Worm (Caenorhabditis elegans) whole organism, L2 larva: Measurements from ENCODE around the gene T05B11.4.

Experiments
- C34F6.9 ChIP-seq: fragments of 150-350 bp; optimal IDR thresholded peaks from 2 replicates; lab custom pipeline; 2014; ENCODE audit warnings: missing biosample characterization, missing genetic modification characterization
- F13H6.1 ChIP-seq: sonication (generic microtip); optimal IDR thresholded peaks from 2 replicates; lab custom pipeline; 2016; ENCODE audit warnings: missing genetic modification characterization, missing compliant biosample characterization
- R02D3.7 ChIP-seq: fragments of 150-350 bp; optimal IDR thresholded peaks from 2 replicates; lab custom pipeline; 2014; ENCODE audit warnings: missing biosample characterization, missing genetic modification characterization
- Y55F3AM.14 ChIP-seq: fragments of 200-800 bp; sonication (Bioruptor generic); optimal IDR thresholded peaks from 2 replicates; lab custom pipeline; 2018; ENCODE audit warnings: mild to moderate bottlenecking, missing genetic modification characterization, missing compliant biosample characterization
- ZK546.5 ChIP-seq: sonication (generic microtip); optimal IDR thresholded peaks from 2 replicates; lab custom pipeline; 2017; ENCODE audit warnings: missing biosample characterization, missing genetic modification characterization
- ama-1 ChIP-seq: fragments of 150-350 bp; optimal IDR thresholded peaks from 2 replicates; lab custom pipeline; 2018; ENCODE audit warnings: inconsistent platforms
- blmp-1 ChIP-seq: sonication (generic microtip); optimal IDR thresholded peaks from 2 replicates; lab custom pipeline; 2017; ENCODE audit warnings: missing genetic modification characterization, mild to moderate bottlenecking, missing compliant biosample characterization, antibody characterized with exemption, moderate library complexity; ENCODE audit not compliant: insufficient read depth
- ceh-82 ChIP-seq: fragments of 150-350 bp; optimal IDR thresholded peaks from 2 replicates; lab custom pipeline; 2014; ENCODE audit warnings: missing biosample characterization, missing genetic modification characterization
- egl-27 ChIP-seq: sonication (generic microtip); optimal IDR thresholded peaks from 3 replicates; lab custom pipeline; 2017; ENCODE audit warnings: missing biosample characterization, missing genetic modification reagents, missing genetic modification characterization
- elt-1 ChIP-seq: fragments of 150-350 bp; optimal IDR thresholded peaks from 2 replicates; lab custom pipeline; 2014; ENCODE audit warnings: missing biosample characterization, missing genetic modification characterization
- elt-3 ChIP-seq: sonication (generic microtip); optimal IDR thresholded peaks from 2 replicates; lab custom pipeline; 2017; ENCODE audit warnings: missing biosample characterization, missing genetic modification characterization
- fos-1 ChIP-seq: fragments of 150-350 bp; optimal IDR thresholded peaks from 2 replicates; lab custom pipeline; 2014; ENCODE audit warnings: missing biosample characterization, missing genetic modification characterization
- gmeb-1 ChIP-seq: fragments of 150-350 bp; optimal IDR thresholded peaks from 2 replicates; lab custom pipeline; 2014; ENCODE audit warnings: missing biosample characterization, missing genetic modification characterization
- lin-13 ChIP-seq: fragments of 150-350 bp; optimal IDR thresholded peaks from 2 replicates; lab custom pipeline; 2014; ENCODE audit warnings: missing biosample characterization, missing genetic modification reagents, missing genetic modification characterization
- lin-39 ChIP-seq: fragments of 150-350 bp; optimal IDR thresholded peaks from 2 replicates; lab custom pipeline; 2014; ENCODE audit warnings: missing biosample characterization, missing genetic modification reagents, missing genetic modification characterization
- lsy-2 ChIP-seq, 2 experiments: fragments of 150-350 bp in 1 of 2; sonication (generic microtip) in 1 of 2; optimal IDR thresholded peaks; 2 replicates each; lab custom pipeline; 2014 to 2017; ENCODE audit warnings: missing biosample characterization in 2 of 2, missing genetic modification characterization in 2 of 2
- mab-5 ChIP-seq: fragments of 150-350 bp; optimal IDR thresholded peaks from 2 replicates; lab custom pipeline; 2014; ENCODE audit warnings: missing biosample characterization, missing genetic modification characterization
- mbf-1 ChIP-seq: sonication (generic microtip); optimal IDR thresholded peaks from 2 replicates; lab custom pipeline; 2017; ENCODE audit warnings: missing biosample characterization, missing genetic modification characterization
- mdl-1 ChIP-seq, 2 experiments: fragments of 150-350 bp in 1 of 2; sonication (generic microtip) in 1 of 2; optimal IDR thresholded peaks; 2 replicates each; lab custom pipeline; 2017; ENCODE audit warnings: missing biosample characterization in 2 of 2, missing genetic modification characterization in 2 of 2
- nhr-11 ChIP-seq: fragments of 150-350 bp; optimal IDR thresholded peaks from 2 replicates; lab custom pipeline; 2014; ENCODE audit warnings: missing biosample characterization, missing genetic modification characterization
- nhr-12 ChIP-seq: fragments of 150-350 bp; optimal IDR thresholded peaks from 2 replicates; lab custom pipeline; 2014; ENCODE audit warnings: missing biosample characterization, missing genetic modification characterization
- nhr-129 ChIP-seq: fragments of 150-350 bp; optimal IDR thresholded peaks from 2 replicates; lab custom pipeline; 2014; ENCODE audit warnings: missing biosample characterization, missing genetic modification characterization
- nhr-21 ChIP-seq: fragments of 150-350 bp; optimal IDR thresholded peaks from 2 replicates; lab custom pipeline; 2014; ENCODE audit warnings: missing biosample characterization, missing genetic modification characterization
- nhr-237 ChIP-seq: fragments of 150-350 bp; optimal IDR thresholded peaks from 2 replicates; lab custom pipeline; 2014; ENCODE audit warnings: missing biosample characterization, missing genetic modification characterization
- nhr-25 ChIP-seq: fragments of 150-350 bp; sonication (generic microtip); optimal IDR thresholded peaks from 3 replicates; lab custom pipeline; 2014; ENCODE audit warnings: missing biosample characterization, missing genetic modification characterization
- nhr-6 ChIP-seq: fragments of 150-350 bp; optimal IDR thresholded peaks from 2 replicates; lab custom pipeline; 2014; ENCODE audit warnings: missing biosample characterization, missing genetic modification characterization
- nhr-77 ChIP-seq: fragments of 150-350 bp; optimal IDR thresholded peaks from 2 replicates; lab custom pipeline; 2014; ENCODE audit warnings: missing biosample characterization, missing genetic modification characterization
- peb-1 ChIP-seq: fragments of 150-350 bp; optimal IDR thresholded peaks from 2 replicates; lab custom pipeline; 2014; ENCODE audit warnings: missing biosample characterization, missing genetic modification characterization
- sem-4 ChIP-seq: fragments of 150-350 bp; optimal IDR thresholded peaks from 2 replicates; lab custom pipeline; 2014; ENCODE audit warnings: missing biosample characterization, missing genetic modification reagents, missing genetic modification characterization
- skn-1 ChIP-seq: sonication (generic microtip); optimal IDR thresholded peaks from 2 replicates; lab custom pipeline; 2017; ENCODE audit warnings: missing biosample characterization, missing genetic modification characterization
- sma-3 ChIP-seq: sonication (generic microtip); optimal IDR thresholded peaks from 2 replicates; lab custom pipeline; 2016; ENCODE audit warnings: missing genetic modification reagents, missing genetic modification characterization, missing compliant biosample characterization
- unc-39 ChIP-seq: fragments of 150-350 bp; optimal IDR thresholded peaks from 2 replicates; lab custom pipeline; 2014; ENCODE audit warnings: missing biosample characterization, missing genetic modification characterization
- unc-55 ChIP-seq: fragments of 150-350 bp; sonication (generic microtip); optimal IDR thresholded peaks from 3 replicates; lab custom pipeline; 2014; ENCODE audit warnings: missing biosample characterization, missing genetic modification reagents, missing genetic modification characterization
- unc-62 ChIP-seq: fragments of 150-350 bp; optimal IDR thresholded peaks from 2 replicates; lab custom pipeline; 2014; ENCODE audit warnings: missing biosample characterization, missing genetic modification reagents, missing genetic modification characterization
- ztf-1 ChIP-seq: fragments of 200-800 bp; sonication (Bioruptor generic); conservative IDR thresholded peaks from 2 replicates; pipeline ENCODE4 v1.3.6; 2022; ENCODE audit warnings: missing genetic modification characterization, missing compliant biosample characterization
- ztf-4 ChIP-seq: fragments of 150-350 bp; optimal IDR thresholded peaks from 2 replicates; lab custom pipeline; 2014; ENCODE audit warnings: missing biosample characterization, missing genetic modification characterization

Gene T05B11.4

DNA sequence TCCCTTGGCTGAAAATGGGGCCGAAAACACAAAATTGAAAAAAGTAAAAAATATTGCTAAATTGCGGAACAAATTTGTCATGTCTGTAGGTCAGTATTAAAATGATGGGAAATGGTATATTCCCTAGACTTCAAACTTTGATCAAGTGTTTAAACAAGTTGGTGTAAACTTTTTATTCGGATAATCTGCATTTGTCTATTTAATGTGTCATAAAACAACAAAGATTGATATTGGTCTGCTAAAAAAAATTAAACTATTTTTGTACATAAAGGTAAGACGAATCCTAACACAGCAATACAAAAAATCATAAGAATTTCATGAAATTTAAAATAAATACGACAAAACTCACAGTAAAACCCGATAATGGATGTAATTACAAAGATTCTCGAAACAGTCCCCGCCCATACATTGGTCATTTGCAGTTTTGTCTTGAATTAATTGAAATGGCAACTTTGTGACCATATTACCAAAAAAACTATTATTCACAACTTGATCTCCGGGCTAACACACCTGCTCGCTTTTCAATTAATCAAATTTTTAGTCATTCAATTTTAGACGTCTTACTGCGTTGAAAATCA is 30.4 kb downstream of the T05B11.4 start, which contains the start of the genes ZK105.6 and ZK105.8:
Gene ZK105.6 (minus strand): TSS at position 101 of the 578 bp plus-strand sequence.
Gene ZK105.8 (plus strand): TSS at position 528 of the 578 bp plus-strand sequence.
- TF ChIP-seq C34F6.9 (tag; lab: Kevin White, UChicago) (no peak), nhr-25 (tag; lab: Kevin White, UChicago) (no peak), ZK546.5 (tag; lab: Kevin White, UChicago) (no peak), peb-1 (tag; lab: Kevin White, UChicago) (no peak), nhr-77 (no peak), nhr-237 (tag; lab: Kevin White, UChicago) (no peak), gmeb-1 (tag; lab: Kevin White, UChicago) (no peak), mbf-1 (tag; lab: Kevin White, UChicago) (no peak), lin-39 (no peak), R02D3.7 (tag; lab: Kevin White, UChicago) (no peak), sma-3 (GFP tag; lab: Kevin White, UChicago) (no peak), F13H6.1 (no peak), nhr-21 (tag; lab: Kevin White, UChicago) (no peak), nhr-6 (tag; lab: Kevin White, UChicago) (no peak), elt-1 (tag; lab: Kevin White, UChicago) (no peak), Y55F3AM.14 (GFP tag; lab: Kevin White, UChicago) (no peak)

DNA sequence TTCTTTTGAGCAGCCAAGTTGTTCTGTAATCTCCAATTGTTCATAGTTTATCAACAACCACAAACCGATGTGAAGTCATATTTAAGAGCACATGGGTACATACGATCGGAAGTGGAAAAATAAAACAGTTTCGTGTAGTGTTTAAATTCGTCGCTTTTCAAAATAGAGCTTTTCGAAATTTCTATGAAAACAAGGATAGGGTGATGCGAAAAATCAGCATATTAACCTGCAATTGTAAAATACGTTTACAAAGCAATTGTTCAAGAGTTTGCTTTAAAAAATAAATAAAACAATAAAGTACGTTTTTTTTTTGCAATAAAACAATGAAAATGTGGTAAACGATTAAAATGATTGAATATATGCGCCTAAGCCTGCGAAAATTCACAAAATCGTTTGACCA is 32.5 kb downstream of the T05B11.4 start, which contains the start of gene ZK105.14:
Gene ZK105.14 (minus strand): TSS at position 101 of the 400 bp plus-strand sequence.
- TF ChIP-seq sem-4 (tag; lab: Kevin White, UChicago) (no peak), nhr-129 (tag; lab: Kevin White, UChicago) (no peak), lin-13 (no peak), nhr-6 (tag; lab: Kevin White, UChicago) (no peak), nhr-12 (tag; lab: Kevin White, UChicago) (no peak), unc-55 (no peak), ztf-4 (tag; lab: Kevin White, UChicago) (no peak), Y55F3AM.14 (GFP tag; lab: Kevin White, UChicago) (no peak), mdl-1 (tag; optimal IDR thresholded peaks at IDR 0.05; lab: Kevin White, UChicago) (no peak), blmp-1 (tag; lab: Kevin White, UChicago) (no peak), F13H6.1 (no peak), gmeb-1 (tag; lab: Kevin White, UChicago) (no peak), fos-1 (no peak), egl-27 (tag; lab: Kevin White, UChicago) (no peak), unc-62 (GFP tag; lab: Kevin White, UChicago) (no peak), ama-1 (lab: Kevin White, UChicago) (no peak), skn-1 (tag; lab: Kevin White, UChicago) (no peak)

- no peak for TF ChIP-seq mab-5 (tag; lab: Kevin White, UChicago)
- TF ChIP-seq unc-39 (tag; lab: Kevin White, UChicago), result no peak
- no peak for TF ChIP-seq R02D3.7 (tag; lab: Kevin White, UChicago)
- TF ChIP-seq ceh-82 (tag; lab: Kevin White, UChicago), result no peak
- TF ChIP-seq elt-3, result no peak
- no peak for TF ChIP-seq elt-1 (tag; lab: Kevin White, UChicago)
- TF ChIP-seq gmeb-1 (tag; lab: Kevin White, UChicago), result no peak
- no peak for TF ChIP-seq nhr-11 (tag; lab: Kevin White, UChicago)
- TF ChIP-seq nhr-12 (tag; lab: Kevin White, UChicago), result no peak
- no peak for TF ChIP-seq fos-1
- no peak for TF ChIP-seq mdl-1 (tag; optimal IDR thresholded peaks at IDR 0.05; lab: Kevin White, UChicago)
- TF ChIP-seq ztf-1, result no peak
- no peak for TF ChIP-seq nhr-6 (tag; lab: Kevin White, UChicago)
- TF ChIP-seq nhr-21 (tag; lab: Kevin White, UChicago), result no peak
- TF ChIP-seq Y55F3AM.14 (GFP tag; lab: Kevin White, UChicago), result no peak
- TF ChIP-seq nhr-77, result no peak
- no peak for TF ChIP-seq sma-3 (GFP tag; lab: Kevin White, UChicago)
- TF ChIP-seq nhr-25 (tag; lab: Kevin White, UChicago), result no peak
- no peak for TF ChIP-seq lin-39
- no peak for TF ChIP-seq lsy-2 (tag; optimal IDR thresholded peaks at IDR 0.05; lab: Kevin White, UChicago)
Observed at ce11 chrV:7717629-7718028, 36.8 kb downstream of the T05B11.4 start, which contains the start of gene ZK105.5. TSS of gene ZK105.5 (minus strand) at chrV:7717729.
